Worm (Caenorhabditis elegans): ENCODE measurements around the gene F25E5.5.

ce11 chrV:7437538-7437937 is 9.5 kb upstream of the F25E5.5 start, which contains the start of gene F25E5.9:
- TF ChIP-seq lin-13 (tag; optimal IDR thresholded peaks at IDR 0.05) = no peak
- TF ChIP-seq pha-4 (tag; optimal IDR thresholded peaks at IDR 0.05) = no peak
- no peak for TF ChIP-seq ces-1 (GFP tag; optimal IDR thresholded peaks at IDR 0.05)
- TF ChIP-seq nhr-76 (tag; optimal IDR thresholded peaks at IDR 0.05) = no peak
- TF ChIP-seq snpc-4 (tag; optimal IDR thresholded peaks at IDR 0.05) = no peak
- no peak for TF ChIP-seq nhr-237 (tag; optimal IDR thresholded peaks at IDR 0.05)
- no peak for TF ChIP-seq elt-1 (tag; optimal IDR thresholded peaks at IDR 0.05; ENCODE audit: borderline replicate concordance, insufficient read depth)
